Fruit fly (Drosophila melanogaster) whole organism, prepupa: ENCODE measurements around the gene CG12398.
A peak's percentile ranks its signal among the peaks of the same experiment; 100 is the strongest.

Experiments used
- Blimp-1 ChIP-seq: fragments of 200-800 bp; sonication (Bioruptor generic); optimal IDR thresholded peaks from 3 replicates; lab custom pipeline; 2017; ENCODE audit warnings: missing biosample characterization, missing genetic modification characterization, mild to moderate bottlenecking, moderate library complexity, missing genetic modification reagents
- CG10669 ChIP-seq: fragments of 200-800 bp; sonication (Bioruptor generic); optimal IDR thresholded peaks from 3 replicates; lab custom pipeline; 2018; ENCODE audit warnings: missing biosample characterization, mild to moderate bottlenecking, missing genetic modification characterization, moderate library complexity
- CG11294 ChIP-seq: fragments of 200-800 bp; sonication (Bioruptor generic); IDR thresholded peaks from 2 replicates; pipeline ENCODE4 v1.3.6; 2022; ENCODE audit warnings: missing biosample characterization, missing genetic modification characterization
- CG11762 ChIP-seq: fragments of 200-800 bp; sonication (Bioruptor generic); optimal IDR thresholded peaks from 3 replicates; lab custom pipeline; 2016; ENCODE audit warnings: missing biosample characterization, missing genetic modification characterization; ENCODE audit not compliant: insufficient read depth
- CG11902 ChIP-seq: fragments of 200-800 bp; sonication (Bioruptor generic); optimal IDR thresholded peaks from 3 replicates; lab custom pipeline; 2016; ENCODE audit warnings: missing biosample characterization, missing genetic modification characterization
- CG31627 ChIP-seq: fragments of 200-800 bp; sonication (Bioruptor generic); optimal IDR thresholded peaks from 3 replicates; lab custom pipeline; 2016; ENCODE audit warnings: missing biosample characterization, missing genetic modification characterization
- CG32006 ChIP-seq: fragments of 200-800 bp; sonication (Bioruptor generic); optimal IDR thresholded peaks from 3 replicates; lab custom pipeline; 2017; ENCODE audit warnings: missing biosample characterization, mild to moderate bottlenecking, missing genetic modification characterization
- CG34406 ChIP-seq: fragments of 200-800 bp; sonication (Bioruptor generic); optimal IDR thresholded peaks from 3 replicates; lab custom pipeline; 2016; ENCODE audit warnings: missing biosample characterization, missing genetic modification characterization
- CG3919 ChIP-seq: fragments of 200-800 bp; sonication (Bioruptor generic); optimal IDR thresholded peaks from 3 replicates; lab custom pipeline; 2016; ENCODE audit warnings: missing biosample characterization, missing genetic modification characterization
- CG4318 ChIP-seq: fragments of 200-800 bp; sonication (Bioruptor generic); optimal IDR thresholded peaks from 3 replicates; lab custom pipeline; 2017; ENCODE audit warnings: missing biosample characterization, mild to moderate bottlenecking, missing genetic modification characterization
- CG6163 ChIP-seq: fragments of 200-800 bp; sonication (Bioruptor generic); IDR thresholded peaks from 3 replicates; pipeline ENCODE4 v1.3.6; 2022; ENCODE audit warnings: missing biosample characterization, missing genetic modification characterization
- CG6276 ChIP-seq: fragments of 200-800 bp; sonication (Bioruptor generic); optimal IDR thresholded peaks from 2 replicates; lab custom pipeline; 2017; ENCODE audit warnings: missing biosample characterization, mild to moderate bottlenecking, missing genetic modification characterization
- CG6792 ChIP-seq: fragments of 200-800 bp; sonication (Bioruptor generic); optimal IDR thresholded peaks from 3 replicates; lab custom pipeline; 2016; ENCODE audit warnings: missing biosample characterization, missing genetic modification characterization
- CG6808 ChIP-seq: fragments of 200-800 bp; sonication (Bioruptor generic); optimal IDR thresholded peaks from 3 replicates; lab custom pipeline; 2017; ENCODE audit warnings: missing biosample characterization, missing genetic modification characterization, mild to moderate bottlenecking, moderate library complexity, missing genetic modification reagents
- CG6854 ChIP-seq: fragments of 200-800 bp; sonication (Bioruptor generic); optimal IDR thresholded peaks from 2 replicates; lab custom pipeline; 2017; ENCODE audit warnings: missing biosample characterization, mild to moderate bottlenecking, missing genetic modification characterization
- CG7368 ChIP-seq: fragments of 200-800 bp; sonication (Bioruptor generic); optimal IDR thresholded peaks from 3 replicates; lab custom pipeline; 2016; ENCODE audit warnings: missing biosample characterization, missing genetic modification characterization
- CG8119 ChIP-seq: fragments of 200-800 bp; sonication (Bioruptor generic); IDR thresholded peaks from 3 replicates; pipeline ENCODE4 v1.3.6; 2022; ENCODE audit warnings: missing biosample characterization, missing genetic modification characterization
- CG8319 ChIP-seq: fragments of 200-800 bp; sonication (Bioruptor generic); optimal IDR thresholded peaks from 3 replicates; lab custom pipeline; 2016; ENCODE audit warnings: missing biosample characterization, missing genetic modification characterization
- Eip75B ChIP-seq: fragments of 200-800 bp; sonication (Bioruptor generic); optimal IDR thresholded peaks from 3 replicates; lab custom pipeline; 2016; ENCODE audit warnings: missing biosample characterization, missing genetic modification characterization
- Eip78C ChIP-seq: fragments of 200-800 bp; sonication (Bioruptor generic); peaks from one replicate; lab custom pipeline; 2016; ENCODE audit warnings: missing biosample characterization, missing genetic modification characterization
- Eip93F ChIP-seq: fragments of 200-800 bp; sonication (Bioruptor generic); optimal IDR thresholded peaks from 2 replicates; lab custom pipeline; 2016; ENCODE audit warnings: missing biosample characterization, mild to moderate bottlenecking, missing genetic modification characterization
- Ets96B ChIP-seq: fragments of 200-800 bp; optimal IDR thresholded peaks from 2 replicates; lab custom pipeline; 2019; ENCODE audit warnings: missing biosample characterization, mild to moderate bottlenecking, missing genetic modification characterization, moderate library complexity
- Hr38 ChIP-seq: sonication (Bioruptor generic); optimal IDR thresholded peaks from 2 replicates; lab custom pipeline; 2016; ENCODE audit warnings: missing biosample characterization, missing genetic modification characterization
- Hr4 ChIP-seq: fragments of 200-800 bp; sonication (Bioruptor generic); optimal IDR thresholded peaks from 3 replicates; lab custom pipeline; 2016; ENCODE audit warnings: missing biosample characterization, missing genetic modification characterization
- Met ChIP-seq: fragments of 200-800 bp; sonication (Bioruptor generic); optimal IDR thresholded peaks from 3 replicates; lab custom pipeline; 2016; ENCODE audit warnings: missing biosample characterization, missing genetic modification characterization
- OdsH ChIP-seq: fragments of 200-800 bp; sonication (Bioruptor generic); optimal IDR thresholded peaks from 3 replicates; lab custom pipeline; 2016; ENCODE audit warnings: missing biosample characterization, missing genetic modification characterization
- Sox102F ChIP-seq: fragments of 200-800 bp; sonication (Bioruptor generic); optimal IDR thresholded peaks from 2 replicates; lab custom pipeline; 2016; ENCODE audit warnings: missing biosample characterization, mild to moderate bottlenecking, missing genetic modification characterization
- Sox14 ChIP-seq: fragments of 200-800 bp; sonication (Bioruptor generic); optimal IDR thresholded peaks from 3 replicates; lab custom pipeline; 2016; ENCODE audit warnings: missing biosample characterization, missing genetic modification characterization
- Sox15 ChIP-seq: fragments of 200-800 bp; sonication (Bioruptor generic); optimal IDR thresholded peaks from 3 replicates; lab custom pipeline; 2016; ENCODE audit warnings: missing biosample characterization, missing genetic modification characterization
- acj6 ChIP-seq: fragments of 200-800 bp; sonication (Bioruptor generic); optimal IDR thresholded peaks from 3 replicates; lab custom pipeline; 2016; ENCODE audit warnings: missing biosample characterization, missing genetic modification characterization
- dac ChIP-seq: fragments of 200-800 bp; sonication (Bioruptor generic); optimal IDR thresholded peaks from 2 replicates; lab custom pipeline; 2017; ENCODE audit warnings: missing biosample characterization, mild to moderate bottlenecking, missing genetic modification characterization
- dsx ChIP-seq: fragments of 200-800 bp; optimal IDR thresholded peaks from 3 replicates; lab custom pipeline; 2019; ENCODE audit warnings: missing biosample characterization, mild to moderate bottlenecking, missing genetic modification characterization, moderate library complexity; ENCODE audit not compliant: poor library complexity, severe bottlenecking
- esn ChIP-seq: fragments of 200-800 bp; sonication (Bioruptor generic); optimal IDR thresholded peaks from 2 replicates; lab custom pipeline; 2016; ENCODE audit warnings: missing biosample characterization, mild to moderate bottlenecking, missing genetic modification characterization, moderate library complexity
- fd59A ChIP-seq: fragments of 200-800 bp; sonication (Bioruptor generic); optimal IDR thresholded peaks from 2 replicates; lab custom pipeline; 2017; ENCODE audit warnings: missing biosample characterization, mild to moderate bottlenecking, missing genetic modification characterization, missing genetic modification reagents
- fd85E ChIP-seq: fragments of 200-800 bp; sonication (Bioruptor generic); optimal IDR thresholded peaks from 3 replicates; lab custom pipeline; 2016; ENCODE audit warnings: missing biosample characterization, missing genetic modification characterization
- fkh ChIP-seq: fragments of 200-800 bp; sonication (Bioruptor generic); optimal IDR thresholded peaks from 3 replicates; lab custom pipeline; 2017; ENCODE audit warnings: missing biosample characterization, mild to moderate bottlenecking, missing genetic modification characterization, moderate library complexity
- lz ChIP-seq: fragments of 200-800 bp; sonication (Bioruptor generic); optimal IDR thresholded peaks from 3 replicates; lab custom pipeline; 2016; ENCODE audit warnings: missing biosample characterization, missing genetic modification characterization
- net ChIP-seq: fragments of 200-800 bp; sonication (Bioruptor generic); optimal IDR thresholded peaks from 3 replicates; lab custom pipeline; 2016; ENCODE audit warnings: missing biosample characterization, missing genetic modification characterization
- pdm3 ChIP-seq: fragments of 200-800 bp; sonication (Bioruptor generic); optimal IDR thresholded peaks from 3 replicates; lab custom pipeline; 2016; ENCODE audit warnings: missing biosample characterization, missing genetic modification characterization
- spab ChIP-seq: fragments of 200-800 bp; sonication (Bioruptor generic); optimal IDR thresholded peaks from 2 replicates; lab custom pipeline; 2017; ENCODE audit warnings: missing biosample characterization, mild to moderate bottlenecking, missing genetic modification characterization, missing genetic modification reagents
- svp ChIP-seq: fragments of 200-800 bp; sonication (Bioruptor generic); peaks from one replicate; lab custom pipeline; 2016; ENCODE audit warnings: missing biosample characterization, missing genetic modification characterization
- vri ChIP-seq: fragments of 200-800 bp; sonication (Bioruptor generic); optimal IDR thresholded peaks from 3 replicates; lab custom pipeline; 2016; ENCODE audit warnings: missing biosample characterization, mild to moderate bottlenecking, missing genetic modification characterization

CG12398 gene

DNA sequence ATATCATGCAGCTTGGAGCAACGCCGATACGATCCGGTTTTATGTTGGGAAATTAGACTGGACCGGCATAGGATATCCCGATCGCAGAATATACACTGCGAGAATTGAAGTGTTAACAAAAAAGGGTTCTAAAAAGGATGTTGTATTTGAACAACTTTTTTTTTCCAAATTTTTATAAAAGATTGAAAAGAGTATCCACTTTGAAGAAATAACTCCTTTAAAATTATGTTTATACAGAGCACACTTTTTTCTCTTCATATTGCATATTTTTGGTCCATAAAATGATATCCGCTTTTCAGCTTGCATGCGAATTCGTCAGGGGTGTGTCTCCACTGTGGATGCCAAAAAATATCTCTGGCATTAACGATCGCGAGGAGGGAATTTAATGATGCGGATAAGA is 21.3 kb downstream of the CG12398 start (continued):
- TF ChIP-seq CG8319 (GFP tag; lab: Kevin White, UChicago) (peak; percentile 21), CG11294 (GFP tag; lab: Robert Waterston, UW) (no peak), acj6 (GFP tag; lab: Kevin White, UChicago) (peak; percentile 29), svp (GFP tag; lab: Kevin White, UChicago) (peak; percentile 83), CG6792 (GFP tag; lab: Kevin White, UChicago) (peak; percentile 26), fd85E (no peak), Sox14 (no peak), CG8119 (peak; percentile 62), esn (peak; percentile 30), CG6808 (no peak), lz (no peak), dsx (GFP tag; lab: Kevin White, UChicago) (no peak), Sox15 (GFP tag; lab: Kevin White, UChicago) (no peak), CG11762 (GFP tag; lab: Kevin White, UChicago) (no peak), fkh (GFP tag; lab: Kevin White, UChicago) (no peak), CG6163 (GFP tag; lab: Robert Waterston, UW) (peak; percentile 52; the same call in 1 of the 3 replicates)

DNA sequence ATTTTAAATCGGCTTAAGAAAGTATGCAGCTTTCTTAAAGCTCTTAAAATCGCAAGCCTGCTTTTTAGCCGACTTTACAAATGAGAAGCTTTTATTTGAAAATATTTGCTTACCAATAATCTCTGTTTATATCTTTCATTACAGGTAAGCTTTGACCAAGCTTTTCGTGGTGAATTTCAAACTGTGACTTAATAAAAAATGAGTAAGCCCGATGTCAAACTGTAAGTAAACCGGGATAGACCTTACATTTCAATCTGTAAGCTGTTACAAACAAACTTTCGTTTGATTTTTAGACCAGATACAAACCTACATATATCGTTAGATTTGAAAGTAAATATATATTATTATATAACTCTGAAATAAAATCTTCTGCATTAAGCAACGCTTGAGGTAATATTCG is 28.1 kb downstream of the CG12398 start:
- TF ChIP-seq OdsH (GFP tag; lab: Kevin White, UChicago) (no peak), fkh (GFP tag; lab: Kevin White, UChicago) (peak; percentile 25)

DNA sequence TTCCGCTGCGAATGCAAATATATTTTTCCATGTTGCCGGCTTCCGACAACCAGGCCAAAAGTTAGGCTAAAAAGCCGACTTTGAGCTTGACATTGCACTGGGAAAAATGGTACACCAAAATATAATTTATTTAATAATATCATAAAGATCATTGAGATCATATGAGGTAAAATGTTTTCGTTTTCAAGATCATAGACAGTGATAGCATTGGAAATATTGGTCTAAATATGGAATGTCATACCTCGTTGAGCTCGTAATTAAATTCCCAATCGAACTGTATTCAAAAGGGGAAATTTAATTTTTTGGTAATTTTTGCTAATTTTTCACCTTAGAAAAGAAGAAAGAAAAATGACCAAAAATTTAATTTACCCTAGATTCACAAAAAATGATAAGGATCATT is 29.6 kb downstream of the CG12398 start:
- TF ChIP-seq OdsH (GFP tag; lab: Kevin White, UChicago) = peak; percentile 16
- TF ChIP-seq spab (GFP tag; lab: Kevin White, UChicago) = no peak
- TF ChIP-seq dac = peak; percentile 1
- TF ChIP-seq Hr4 (GFP tag; lab: Kevin White, UChicago) = peak; percentile 46
- TF ChIP-seq CG6163 (GFP tag; lab: Robert Waterston, UW) = no peak
- peak; percentile 67 for TF ChIP-seq CG32006 (GFP tag; lab: Kevin White, UChicago)
- peak; percentile 65 for TF ChIP-seq Eip78C (GFP tag; lab: Kevin White, UChicago)
- TF ChIP-seq Sox15 (GFP tag; lab: Kevin White, UChicago) = no peak
- TF ChIP-seq CG34406 (GFP tag; lab: Kevin White, UChicago) = peak; percentile 4
- TF ChIP-seq Eip93F (GFP tag; lab: Kevin White, UChicago) = no peak
- TF ChIP-seq acj6 (GFP tag; lab: Kevin White, UChicago) = no peak
- TF ChIP-seq CG4318 (GFP tag; lab: Kevin White, UChicago) = peak; percentile 21
- TF ChIP-seq CG8119 = 0 out of 3 replicates have a peak, but pooled peaks have one; percentile 30

DNA sequence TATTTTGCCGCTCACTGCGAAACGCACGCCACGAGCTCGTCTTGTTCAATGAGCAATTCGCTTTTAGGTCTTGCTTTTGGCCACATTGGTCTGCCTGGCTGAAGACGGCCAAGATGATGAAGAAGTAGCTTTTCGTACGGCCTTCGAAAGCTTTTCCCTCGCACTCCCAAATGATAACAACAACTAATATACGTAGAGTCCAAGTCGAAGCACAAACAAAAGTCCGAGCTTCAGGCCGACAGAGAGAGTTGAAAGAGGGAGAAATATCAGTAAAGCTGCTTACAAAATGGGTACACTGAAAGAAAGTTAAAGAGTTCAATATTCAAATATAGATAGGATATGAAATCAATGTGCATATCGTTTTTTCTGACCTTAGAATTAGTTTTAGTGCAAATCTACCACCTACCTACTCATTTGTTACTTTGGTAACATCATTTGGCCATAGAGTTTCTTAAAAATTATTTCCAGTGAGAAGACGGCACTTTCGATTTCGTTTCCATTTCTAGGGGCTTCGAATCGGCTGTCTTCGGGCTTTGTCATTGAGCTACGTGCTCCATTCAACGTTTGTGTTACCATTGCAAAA is 31.0 kb downstream of the CG12398 start, which contains the start of the genes CG45064 and CG45065:
TSS of gene CG45064 (minus strand) at position 51 of the 583 bp plus-strand sequence.
TSS of gene CG45065 (minus strand) at position 51 of the 583 bp plus-strand sequence.
- TF ChIP-seq CG6854 (GFP tag; lab: Kevin White, UChicago) (no peak), CG10669 (GFP tag; lab: Kevin White, UChicago) (peak; percentile 66), fd85E (peak; percentile 64), CG11762 (GFP tag; lab: Kevin White, UChicago) (peak; percentile 85), fkh (GFP tag; lab: Kevin White, UChicago) (peak; percentile 8), CG3919 (GFP tag; lab: Kevin White, UChicago) (peak; percentile 89), fd59A (GFP tag; lab: Kevin White, UChicago) (peak; percentile 21), CG6276 (peak; percentile 90), pdm3 (GFP tag; lab: Kevin White, UChicago) (peak; percentile 91), CG7368 (peak; percentile 79), dsx (GFP tag; lab: Kevin White, UChicago) (peak; percentile 82), CG11902 (GFP tag; lab: Kevin White, UChicago) (peak; percentile 80), Blimp-1 (GFP tag; lab: Kevin White, UChicago) (peak; percentile 98), Eip78C (GFP tag; lab: Kevin White, UChicago) (peak; percentile 97), Eip75B (GFP tag; lab: Kevin White, UChicago) (peak; percentile 90), svp (GFP tag; lab: Kevin White, UChicago) (peak; percentile 67), CG6163 (GFP tag; lab: Robert Waterston, UW) (peak; percentile 91), CG8119 (peak; percentile 94), CG31627 (peak; percentile 88), net (GFP tag; lab: Kevin White, UChicago) (peak; percentile 88), CG8319 (GFP tag; lab: Kevin White, UChicago) (peak; percentile 86), Met (GFP tag; lab: Kevin White, UChicago) (peak; percentile 89), esn (peak; percentile 92), Sox102F (GFP tag; lab: Kevin White, UChicago) (peak; percentile 88), Ets96B (tag; lab: Kevin White, UChicago) (peak; percentile 63), CG11294 (GFP tag; lab: Robert Waterston, UW) (peak; percentile 62; the same call in 1 of the 2 replicates), Hr38 (peak; percentile 41), Eip93F (GFP tag; lab: Kevin White, UChicago) (peak; percentile 36), dac (peak; percentile 83), vri (peak; percentile 73), CG32006 (GFP tag; lab: Kevin White, UChicago) (peak; percentile 94)
